Fruit fly (Drosophila melanogaster) whole organism, embryonic: ENCODE results near the gene RunxB.

ENCODE experiments used
- Atf-2 ChIP-seq: fragments of 200-800 bp; sonication (Bioruptor generic); optimal IDR thresholded peaks from 2 replicates; lab custom pipeline; 2016; ENCODE audit warnings: missing biosample characterization, missing genetic modification characterization
- Atf6 ChIP-seq: fragments of 200-800 bp; sonication (Bioruptor generic); IDR thresholded peaks from 2 replicates; pipeline ENCODE4 v1.3.6; 2022; ENCODE audit warnings: missing biosample characterization, missing genetic modification characterization
- CG10147 ChIP-seq: fragments of 200-800 bp; sonication (Bioruptor generic); optimal IDR thresholded peaks from 2 replicates; lab custom pipeline; 2019; ENCODE audit warnings: missing biosample characterization, mild to moderate bottlenecking, missing genetic modification characterization, moderate library complexity
- CG10209 ChIP-seq: fragments of 200-800 bp; sonication (Bioruptor generic); optimal IDR thresholded peaks from 3 replicates; lab custom pipeline; 2017; ENCODE audit warnings: missing biosample characterization, mild to moderate bottlenecking, missing genetic modification characterization, missing genetic modification reagents
- CG10274 ChIP-seq: fragments of 200-800 bp; sonication (Bioruptor generic); optimal IDR thresholded peaks from 3 replicates; lab custom pipeline; 2017; ENCODE audit warnings: missing biosample characterization, mild to moderate bottlenecking, missing genetic modification characterization
- CG11398 ChIP-seq: fragments of 200-800 bp; sonication (Bioruptor generic); optimal IDR thresholded peaks from 2 replicates; lab custom pipeline; 2016; ENCODE audit warnings: missing biosample characterization, missing genetic modification characterization
- CG12942 ChIP-seq: fragments of 200-800 bp; sonication (Bioruptor generic); optimal IDR thresholded peaks from 3 replicates; lab custom pipeline; 2016; ENCODE audit warnings: missing biosample characterization, missing genetic modification characterization
- CG16863 ChIP-seq: fragments of 200-800 bp; sonication (Bioruptor generic); optimal IDR thresholded peaks from 3 replicates; lab custom pipeline; 2016; ENCODE audit warnings: missing biosample characterization, missing genetic modification characterization
- CG18764 ChIP-seq: fragments of 200-800 bp; sonication (Bioruptor generic); optimal IDR thresholded peaks from 3 replicates; lab custom pipeline; 2016; ENCODE audit warnings: missing biosample characterization, missing genetic modification characterization
- CG2199 ChIP-seq: fragments of 200-800 bp; sonication (Bioruptor generic); IDR thresholded peaks from 3 replicates; pipeline ENCODE4 v1.3.6; 2022; ENCODE audit warnings: missing biosample characterization, missing genetic modification characterization
- CG3838 ChIP-seq: fragments of 200-800 bp; sonication (Bioruptor generic); optimal IDR thresholded peaks from 3 replicates; lab custom pipeline; 2016; ENCODE audit warnings: missing biosample characterization, missing genetic modification characterization
- CG4404 ChIP-seq: fragments of 200-800 bp; sonication (Bioruptor generic); IDR thresholded peaks from 2 replicates; pipeline ENCODE4 v1.3.6; 2022; ENCODE audit warnings: missing biosample characterization, missing genetic modification characterization
- CG4854 ChIP-seq: fragments of 200-800 bp; sonication (Bioruptor generic); optimal IDR thresholded peaks from 2 replicates; lab custom pipeline; 2016; ENCODE audit warnings: missing biosample characterization, missing genetic modification characterization, inconsistent platforms
- CG5953 ChIP-seq: fragments of 200-800 bp; sonication (Bioruptor generic); IDR thresholded peaks from 2 replicates; pipeline ENCODE4 v1.3.6; 2022; ENCODE audit warnings: missing biosample characterization, missing genetic modification characterization
- CG6683 ChIP-seq: fragments of 200-800 bp; sonication (Bioruptor generic); optimal IDR thresholded peaks from 2 replicates; lab custom pipeline; 2017; ENCODE audit warnings: missing biosample characterization, mild to moderate bottlenecking, missing genetic modification characterization, missing genetic modification reagents
- CTCF ChIP-seq: fragments of 200-800 bp; sonication (Bioruptor generic); optimal IDR thresholded peaks from 2 replicates; lab custom pipeline; 2017; ENCODE audit warnings: missing biosample characterization, mild to moderate bottlenecking, missing genetic modification characterization, moderate library complexity
- Camta ChIP-seq: fragments of 200-800 bp; sonication (Bioruptor generic); optimal IDR thresholded peaks from 2 replicates; lab custom pipeline; 2016; ENCODE audit warnings: missing biosample characterization, missing genetic modification characterization
- CoRest ChIP-seq: fragments of 200-800 bp; sonication (Bioruptor generic); optimal IDR thresholded peaks from 3 replicates; lab custom pipeline; 2018; ENCODE audit warnings: missing biosample characterization, mild to moderate bottlenecking, missing genetic modification characterization, moderate library complexity
- Dp ChIP-seq: fragments of 200-800 bp; sonication (Bioruptor generic); optimal IDR thresholded peaks from 2 replicates; lab custom pipeline; 2018; ENCODE audit warnings: missing biosample characterization, mild to moderate bottlenecking, missing genetic modification characterization, moderate library complexity
- Eip74EF ChIP-seq, 2 experiments: fragments of 200-800 bp in 1 of 2; fragments of >200 bp in 1 of 2; sonication (Bioruptor generic) in 1 of 2; optimal IDR thresholded peaks; 2 replicates each; lab custom pipeline; 2017 to 2019; ENCODE audit warnings: missing biosample characterization in 2 of 2, missing genetic modification characterization in 2 of 2, mild to moderate bottlenecking in 1 of 2, moderate library complexity in 1 of 2
- Hmx ChIP-seq: fragments of 200-800 bp; sonication (Bioruptor generic); optimal IDR thresholded peaks from 2 replicates; lab custom pipeline; 2016; ENCODE audit warnings: missing biosample characterization, missing genetic modification characterization
- Hr39 ChIP-seq: fragments of >200 bp; optimal IDR thresholded peaks from 2 replicates; lab custom pipeline; 2017
- Lpt ChIP-seq: fragments of >200 bp; optimal IDR thresholded peaks from 2 replicates; lab custom pipeline; 2018; ENCODE audit warnings: missing biosample characterization, missing genetic modification characterization
- Opbp ChIP-seq: fragments of 200-800 bp; sonication (Bioruptor generic); IDR thresholded peaks from 3 replicates; pipeline ENCODE4 v1.3.6; 2022; ENCODE audit warnings: missing biosample characterization, missing genetic modification characterization; ENCODE audit not compliant: partially characterized antibody
- Ravus ChIP-seq: fragments of 200-800 bp; sonication (Bioruptor generic); IDR thresholded peaks from 2 replicates; pipeline ENCODE4 v1.3.6; 2022; ENCODE audit warnings: missing biosample characterization, missing genetic modification characterization
- ase ChIP-seq: fragments of 200-800 bp; sonication (Bioruptor generic); IDR thresholded peaks from 3 replicates; pipeline ENCODE4 v1.3.6; 2022; ENCODE audit warnings: missing biosample characterization, missing genetic modification characterization
- cato ChIP-seq: fragments of 200-800 bp; sonication (Bioruptor generic); optimal IDR thresholded peaks from 2 replicates; lab custom pipeline; 2016; ENCODE audit warnings: missing biosample characterization, missing genetic modification characterization, borderline replicate concordance
- caup ChIP-seq: fragments of 200-800 bp; sonication (Bioruptor generic); optimal IDR thresholded peaks from 3 replicates; lab custom pipeline; 2017; ENCODE audit warnings: missing biosample characterization, mild to moderate bottlenecking, missing genetic modification characterization, moderate library complexity; ENCODE audit not compliant: severe bottlenecking
- crp ChIP-seq, 2 experiments: fragments of 200-800 bp; sonication (Bioruptor generic); optimal IDR thresholded peaks; 2 replicates in 1 of 2; 3 replicates in 1 of 2; lab custom pipeline; 2017; ENCODE audit warnings: missing biosample characterization in 2 of 2, missing genetic modification characterization in 2 of 2, mild to moderate bottlenecking in 1 of 2, moderate library complexity in 1 of 2
- cwo ChIP-seq: fragments of 200-800 bp; sonication (Bioruptor generic); optimal IDR thresholded peaks from 3 replicates; lab custom pipeline; 2017; ENCODE audit warnings: missing biosample characterization, missing genetic modification characterization, mild to moderate bottlenecking, moderate library complexity, missing genetic modification reagents
- disco-r ChIP-seq: fragments of 200-800 bp; sonication (Bioruptor generic); optimal IDR thresholded peaks from 2 replicates; lab custom pipeline; 2016; ENCODE audit warnings: missing biosample characterization, missing genetic modification characterization
- dm ChIP-seq: fragments of 200-800 bp; sonication (Bioruptor generic); optimal IDR thresholded peaks from 3 replicates; lab custom pipeline; 2016; ENCODE audit warnings: missing biosample characterization, missing genetic modification characterization
- dmrt11E ChIP-seq: fragments of 200-800 bp; sonication (Bioruptor generic); optimal IDR thresholded peaks from 3 replicates; lab custom pipeline; 2018; ENCODE audit warnings: missing biosample characterization, mild to moderate bottlenecking, missing genetic modification characterization, moderate library complexity
- ems ChIP-seq: fragments of 200-800 bp; sonication (Bioruptor generic); optimal IDR thresholded peaks from 3 replicates; lab custom pipeline; 2016; ENCODE audit warnings: missing biosample characterization, missing genetic modification characterization
- fd102C ChIP-seq: fragments of 200-800 bp; sonication (Bioruptor generic); optimal IDR thresholded peaks from 2 replicates; lab custom pipeline; 2018; ENCODE audit warnings: missing biosample characterization, mild to moderate bottlenecking, missing genetic modification characterization, moderate library complexity
- gcm ChIP-seq: fragments of 200-800 bp; sonication (Bioruptor generic); optimal IDR thresholded peaks from 2 replicates; lab custom pipeline; 2019; ENCODE audit warnings: missing biosample characterization, mild to moderate bottlenecking, missing genetic modification characterization, moderate library complexity
- grn ChIP-seq: fragments of 200-800 bp; sonication (Bioruptor generic); optimal IDR thresholded peaks from 3 replicates; lab custom pipeline; 2017; ENCODE audit warnings: missing biosample characterization, missing genetic modification characterization
- insv ChIP-seq, 2 experiments: fragments of 200-800 bp; sonication (Bioruptor generic); optimal IDR thresholded peaks; 3 replicates each; lab custom pipeline; 2016 to 2018; ENCODE audit warnings: missing biosample characterization in 2 of 2, missing genetic modification characterization in 2 of 2
- jigr1 ChIP-seq: fragments of 200-800 bp; sonication (Bioruptor generic); IDR thresholded peaks from 3 replicates; pipeline ENCODE4 v1.3.6; 2022; ENCODE audit warnings: missing biosample characterization, missing genetic modification characterization
- lab ChIP-seq: fragments of 200-800 bp; sonication (Bioruptor generic); optimal IDR thresholded peaks from 3 replicates; lab custom pipeline; 2017; ENCODE audit warnings: missing biosample characterization, missing genetic modification characterization, mild to moderate bottlenecking, moderate library complexity, missing genetic modification reagents
- mld ChIP-seq: fragments of 200-800 bp; sonication (Bioruptor generic); IDR thresholded peaks from 3 replicates; pipeline ENCODE4 v1.3.6; 2022; ENCODE audit warnings: missing biosample characterization, missing genetic modification characterization; ENCODE audit not compliant: partially characterized antibody
- nmo ChIP-seq: fragments of 200-800 bp; sonication (Bioruptor generic); optimal IDR thresholded peaks from 2 replicates; lab custom pipeline; 2018; ENCODE audit warnings: missing biosample characterization, mild to moderate bottlenecking, missing genetic modification characterization, moderate library complexity
- pfk ChIP-seq: fragments of 200-800 bp; sonication (Bioruptor generic); optimal IDR thresholded peaks from 2 replicates; lab custom pipeline; 2018; ENCODE audit warnings: missing biosample characterization, mild to moderate bottlenecking, missing genetic modification characterization, moderate library complexity
- scrt ChIP-seq: fragments of 200-800 bp; sonication (Bioruptor generic); optimal IDR thresholded peaks from 2 replicates; lab custom pipeline; 2018; ENCODE audit warnings: missing biosample characterization, mild to moderate bottlenecking, missing genetic modification characterization, moderate library complexity
- shn ChIP-seq: fragments of 200-800 bp; sonication (Bioruptor generic); optimal IDR thresholded peaks from 3 replicates; lab custom pipeline; 2016; ENCODE audit warnings: missing biosample characterization, missing genetic modification characterization
- sug ChIP-seq: fragments of 200-800 bp; optimal IDR thresholded peaks from 2 replicates; lab custom pipeline; 2019; ENCODE audit warnings: missing biosample characterization, mild to moderate bottlenecking, missing genetic modification characterization, moderate library complexity
- tin ChIP-seq: fragments of 200-800 bp; sonication (Bioruptor generic); optimal IDR thresholded peaks from 3 replicates; lab custom pipeline; 2016; ENCODE audit warnings: missing biosample characterization, missing genetic modification characterization
- toy ChIP-seq: fragments of 200-800 bp; sonication (Bioruptor generic); IDR thresholded peaks from 2 replicates; pipeline ENCODE4 v1.3.6; 2022; ENCODE audit warnings: missing biosample characterization, missing genetic modification characterization
- wdn ChIP-seq: fragments of 200-800 bp; sonication (Bioruptor generic); IDR thresholded peaks from 2 replicates; pipeline ENCODE4 v1.3.6; 2022; ENCODE audit warnings: missing biosample characterization, missing genetic modification characterization

The RunxB gene

dm6 chrX:20495767-20496656 lies 42.3 kb upstream of the RunxB start (continued):
- TF ChIP-seq toy (GFP tag; lab: Robert Waterston, UW) = no peak
- TF ChIP-seq CG18764 = peak; percentile 27
- TF ChIP-seq nmo (GFP tag; lab: Kevin White, UChicago) = peak; percentile 72
- TF ChIP-seq Lpt (GFP tag; lab: Kevin White, UChicago) = no peak
- no peak for TF ChIP-seq Hmx
- TF ChIP-seq grn (GFP tag; lab: Kevin White, UChicago) = no peak
- TF ChIP-seq Hr39 = no peak
- TF ChIP-seq cato (GFP tag; lab: Kevin White, UChicago) = no peak
- TF ChIP-seq CG10147 (GFP tag; lab: Kevin White, UChicago) = no peak
- TF ChIP-seq jigr1 = no peak
- peak; percentile 21 for TF ChIP-seq Atf-2 (GFP tag; lab: Kevin White, UChicago)
- TF ChIP-seq CG4404 = peak; percentile 33; the same call in 1 of the 2 replicates
- no peak for TF ChIP-seq disco-r
- peak; percentile 58 for TF ChIP-seq cwo (GFP tag; lab: Kevin White, UChicago)
- TF ChIP-seq caup (GFP tag; lab: Kevin White, UChicago) = peak; percentile 51
- TF ChIP-seq sug (tag; lab: Kevin White, UChicago) = no peak
- TF ChIP-seq dmrt11E (tag; lab: Kevin White, UChicago) = peak; percentile 64
- peak; percentile 70 for TF ChIP-seq CG16863 (GFP tag; lab: Kevin White, UChicago)
- TF ChIP-seq pfk = no peak
- peak; percentile 49 for TF ChIP-seq CG3838
- TF ChIP-seq lab (GFP tag; lab: Kevin White, UChicago) = peak; percentile 74
- TF ChIP-seq ase = 0 out of 3 replicates have a peak, but pooled peaks have one; percentile 41
- no peak for TF ChIP-seq CTCF (GFP tag; lab: Kevin White, UChicago)
- TF ChIP-seq wdn (GFP tag; lab: Robert Waterston, UW) = 0 out of 2 replicates have a peak, but pooled peaks have one; percentile 14
- TF ChIP-seq Camta = peak; percentile 58
- TF ChIP-seq CG11398 (GFP tag; lab: Kevin White, UChicago) = no peak
- TF ChIP-seq tin = peak; percentile 52
- no peak; the same call in 1 of the 2 replicates for TF ChIP-seq Ravus (GFP tag; lab: Robert Waterston, UW)
- no peak for TF ChIP-seq CG5953
- peak; percentile 57 for TF ChIP-seq CG10209 (GFP tag; lab: Kevin White, UChicago)
- peak; percentile 69 for TF ChIP-seq CoRest (tag; lab: Kevin White, UChicago)
- peak; percentile 12 for TF ChIP-seq gcm (GFP tag; lab: Kevin White, UChicago)
- peak in 1 of 2 experiments; percentile 53 for TF ChIP-seq Eip74EF (GFP tag; optimal IDR thresholded peaks at IDR 0.05; lab: Kevin White, UChicago)
- peak; percentile 24 for TF ChIP-seq dm (GFP tag; lab: Kevin White, UChicago)
- TF ChIP-seq CG4854 (GFP tag; lab: Kevin White, UChicago) = peak; percentile 20
- no peak for TF ChIP-seq CG2199 (GFP tag; lab: Robert Waterston, UW)
- no peak for TF ChIP-seq Dp (GFP tag; lab: Kevin White, UChicago)
- TF ChIP-seq insv (GFP tag; optimal IDR thresholded peaks at IDR 0.05; lab: Kevin White, UChicago) = no peak
- TF ChIP-seq scrt (GFP tag; lab: Kevin White, UChicago) = peak; percentile 39
- TF ChIP-seq fd102C (GFP tag; lab: Kevin White, UChicago) = no peak
- TF ChIP-seq CG10274 (GFP tag; lab: Kevin White, UChicago) = no peak
- TF ChIP-seq crp (GFP tag; optimal IDR thresholded peaks at IDR 0.05; lab: Kevin White, UChicago) = no peak
- TF ChIP-seq Opbp (GFP tag; lab: Robert Waterston, UW) = no peak
- peak; percentile 13 for TF ChIP-seq CG12942 (GFP tag; lab: Kevin White, UChicago)
- TF ChIP-seq Atf6 (GFP tag; lab: Robert Waterston, UW) = peak; percentile 48
- no peak for TF ChIP-seq mld (GFP tag; lab: Robert Waterston, UW)
- TF ChIP-seq CG6683 (GFP tag; lab: Kevin White, UChicago) = no peak
- peak; percentile 72 for TF ChIP-seq shn (GFP tag; lab: Kevin White, UChicago)
- peak; percentile 56 for TF ChIP-seq ems (GFP tag; lab: Kevin White, UChicago)
